Worm (Caenorhabditis elegans) whole organism, L4/young adult: ENCODE data around the gene F26C11.3.

Experiments used
- dao-5 ChIP-seq: sonication (generic microtip); optimal IDR thresholded peaks from 2 replicates; lab custom pipeline; 2016; ENCODE audit warnings: missing genotype, missing genetic modification characterization, moderate library complexity, missing compliant biosample characterization
- him-1 ChIP-seq: sonication (generic microtip); optimal IDR thresholded peaks from 2 replicates; lab custom pipeline; 2016; ENCODE audit warnings: missing genotype, missing genetic modification reagents, missing genetic modification characterization, missing compliant biosample characterization

DNA sequence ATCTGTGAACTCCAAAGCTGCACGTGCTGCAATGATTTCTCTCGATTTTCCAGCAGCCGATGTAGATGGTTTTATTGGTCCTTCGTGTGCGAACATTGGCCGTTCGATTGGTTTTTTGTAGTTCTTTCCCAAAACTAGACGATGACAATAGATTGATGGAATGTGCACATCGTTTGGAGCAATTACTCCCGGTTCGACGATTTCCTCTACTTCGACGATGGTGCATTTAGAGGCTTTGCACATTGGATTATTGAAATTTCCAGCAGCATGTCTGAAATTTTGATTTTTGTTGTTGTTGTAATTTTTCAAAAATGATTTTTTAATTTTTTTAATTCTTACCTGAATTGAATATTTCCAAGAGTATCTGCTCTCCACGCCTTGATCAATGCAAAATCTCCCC is 20.8 kb upstream of the F26C11.3 start:
- TF ChIP-seq dao-5 (no peak), him-1 (no peak)
